Fruit fly (Drosophila melanogaster) whole organism, embryonic: Measurements from ENCODE around the gene CG12766.

Experiments
- Blimp-1 ChIP-seq: fragments of 200-800 bp; sonication (Bioruptor generic); optimal IDR thresholded peaks from 3 replicates; lab custom pipeline; 2018; ENCODE audit warnings: missing biosample characterization, missing genetic modification characterization, mild to moderate bottlenecking, moderate library complexity, missing genetic modification reagents
- Bteb2 ChIP-seq: fragments of 200-800 bp; sonication (Bioruptor generic); optimal IDR thresholded peaks from 2 replicates; lab custom pipeline; 2016; ENCODE audit warnings: missing biosample characterization, missing genetic modification characterization
- CG10431 ChIP-seq: fragments of 200-800 bp; sonication (Bioruptor generic); optimal IDR thresholded peaks from 3 replicates; lab custom pipeline; 2018; ENCODE audit warnings: missing biosample characterization, mild to moderate bottlenecking, missing genetic modification characterization
- CG10654 ChIP-seq: fragments of 200-800 bp; sonication (Bioruptor generic); optimal IDR thresholded peaks from 2 replicates; lab custom pipeline; 2016; ENCODE audit warnings: missing biosample characterization, missing genetic modification characterization
- CG10979 ChIP-seq: fragments of 200-800 bp; sonication (Bioruptor generic); optimal IDR thresholded peaks from 2 replicates; lab custom pipeline; 2018; ENCODE audit warnings: missing biosample characterization, mild to moderate bottlenecking, missing genetic modification characterization, moderate library complexity
- CG11398 ChIP-seq: fragments of 200-800 bp; sonication (Bioruptor generic); optimal IDR thresholded peaks from 2 replicates; lab custom pipeline; 2016; ENCODE audit warnings: missing biosample characterization, missing genetic modification characterization
- CG12659 ChIP-seq: fragments of 200-800 bp; sonication (Bioruptor generic); optimal IDR thresholded peaks from 3 replicates; lab custom pipeline; 2017; ENCODE audit warnings: mild to moderate bottlenecking, missing biosample characterization, missing genetic modification reagents, missing genetic modification characterization
- CG13123 ChIP-seq: fragments of 200-800 bp; sonication (Bioruptor generic); optimal IDR thresholded peaks from 2 replicates; lab custom pipeline; 2016; ENCODE audit warnings: missing biosample characterization, missing genetic modification characterization
- CG13624 ChIP-seq: fragments of 200-800 bp; sonication (Bioruptor generic); optimal IDR thresholded peaks from 2 replicates; lab custom pipeline; 2016; ENCODE audit warnings: missing biosample characterization, missing genetic modification characterization
- CG15514 ChIP-seq: fragments of 200-800 bp; sonication (Bioruptor generic); optimal IDR thresholded peaks from 3 replicates; lab custom pipeline; 2017; ENCODE audit warnings: missing biosample characterization, missing genetic modification characterization, mild to moderate bottlenecking, moderate library complexity, missing genetic modification reagents
- CG17328 ChIP-seq: fragments of 200-800 bp; sonication (Bioruptor generic); IDR thresholded peaks from 2 replicates; pipeline ENCODE4 v1.3.6; 2022; ENCODE audit warnings: missing biosample characterization, missing genetic modification characterization
- CG17829 ChIP-seq: fragments of 200-800 bp; optimal IDR thresholded peaks from 2 replicates; lab custom pipeline; 2019; ENCODE audit warnings: missing biosample characterization, mild to moderate bottlenecking, missing genetic modification characterization, moderate library complexity
- CG1792 ChIP-seq: fragments of 200-800 bp; sonication (Bioruptor generic); optimal IDR thresholded peaks from 2 replicates; lab custom pipeline; 2016; ENCODE audit warnings: missing biosample characterization, missing genetic modification characterization
- CG31441 ChIP-seq: fragments of 200-800 bp; sonication (Bioruptor generic); IDR thresholded peaks from 2 replicates; pipeline ENCODE4 v1.3.6; 2022; ENCODE audit warnings: missing biosample characterization, missing genetic modification characterization
- CG3726 ChIP-seq: fragments of 200-800 bp; sonication (Bioruptor generic); IDR thresholded peaks from 3 replicates; pipeline ENCODE4, ENCODE4 v1.3.6; 2022; ENCODE audit warnings: missing biosample characterization, missing genetic modification characterization
- CG6254 ChIP-seq: fragments of 200-800 bp; sonication (Bioruptor generic); optimal IDR thresholded peaks from 3 replicates; lab custom pipeline; 2017; ENCODE audit warnings: mild to moderate bottlenecking, missing biosample characterization, missing genetic modification reagents, missing genetic modification characterization
- CG7556 ChIP-seq: fragments of 200-800 bp; sonication (Bioruptor generic); optimal IDR thresholded peaks from 2 replicates; lab custom pipeline; 2017; ENCODE audit warnings: missing biosample characterization, mild to moderate bottlenecking, missing genetic modification characterization
- CG9817 ChIP-seq: fragments of 200-800 bp; sonication (Bioruptor generic); optimal IDR thresholded peaks from 2 replicates; lab custom pipeline; 2018; ENCODE audit warnings: missing biosample characterization, mild to moderate bottlenecking, missing genetic modification characterization, moderate library complexity
- Dip3 ChIP-seq: fragments of 200-800 bp; sonication (Bioruptor generic); optimal IDR thresholded peaks from 3 replicates; lab custom pipeline; 2016; ENCODE audit warnings: missing biosample characterization, missing genetic modification characterization
- ERR ChIP-seq: fragments of 200-800 bp; sonication (Bioruptor generic); optimal IDR thresholded peaks from 2 replicates; lab custom pipeline; 2016; ENCODE audit warnings: missing biosample characterization, missing genetic modification characterization
- Fer1 ChIP-seq: fragments of 200-800 bp; sonication (Bioruptor generic); optimal IDR thresholded peaks from 2 replicates; lab custom pipeline; 2017; ENCODE audit warnings: missing biosample characterization, mild to moderate bottlenecking, missing genetic modification characterization
- H2.0 ChIP-seq: fragments of 200-800 bp; sonication (Bioruptor generic); IDR thresholded peaks from 2 replicates; pipeline ENCODE4 v1.3.6; 2022; ENCODE audit warnings: missing biosample characterization, missing genetic modification characterization
- HLH3B ChIP-seq: fragments of 200-800 bp; sonication (Bioruptor generic); IDR thresholded peaks from 2 replicates; pipeline ENCODE4 v1.3.6; 2022; ENCODE audit warnings: missing biosample characterization, missing genetic modification characterization
- HLH4C ChIP-seq: fragments of 200-800 bp; sonication (Bioruptor generic); IDR thresholded peaks from 3 replicates; pipeline ENCODE4 v1.3.6; 2022; ENCODE audit warnings: missing biosample characterization, missing genetic modification characterization; ENCODE audit not compliant: partially characterized antibody
- Hand ChIP-seq: fragments of 200-800 bp; sonication (Bioruptor generic); optimal IDR thresholded peaks from 2 replicates; lab custom pipeline; 2017; ENCODE audit warnings: mild to moderate bottlenecking, missing biosample characterization, missing genetic modification reagents, missing genetic modification characterization
- HmgD ChIP-seq: fragments of 200-800 bp; sonication (Bioruptor generic); optimal IDR thresholded peaks from 3 replicates; lab custom pipeline; 2016; ENCODE audit warnings: missing biosample characterization, missing genetic modification characterization
- Hmr ChIP-seq: fragments of 200-800 bp; sonication (Bioruptor generic); optimal IDR thresholded peaks from 3 replicates; lab custom pipeline; 2017; ENCODE audit warnings: mild to moderate bottlenecking, missing biosample characterization, missing genetic modification reagents, missing genetic modification characterization
- Hr3 ChIP-seq: fragments of 200-800 bp; sonication (Bioruptor generic); optimal IDR thresholded peaks from 3 replicates; lab custom pipeline; 2016; ENCODE audit warnings: missing biosample characterization, missing genetic modification characterization
- Nf-YB ChIP-seq: fragments of 200-800 bp; sonication (Bioruptor generic); optimal IDR thresholded peaks from 3 replicates; lab custom pipeline; 2019; ENCODE audit warnings: missing biosample characterization, mild to moderate bottlenecking, missing genetic modification characterization, moderate library complexity
- Sry-δ ChIP-seq: fragments of 200-800 bp; sonication (Bioruptor generic); optimal IDR thresholded peaks from 2 replicates; lab custom pipeline; 2016; ENCODE audit warnings: missing biosample characterization, missing genetic modification characterization
- TFAM ChIP-seq: fragments of 200-800 bp; sonication (Bioruptor generic); optimal IDR thresholded peaks from 2 replicates; lab custom pipeline; 2017; ENCODE audit warnings: missing biosample characterization, missing genetic modification characterization, inconsistent platforms
- Taf1 ChIP-seq: fragments of 200-800 bp; sonication (Bioruptor generic); IDR thresholded peaks from 2 replicates; pipeline ENCODE4 v1.3.6; 2022; ENCODE audit warnings: missing biosample characterization, missing genetic modification characterization
- ac ChIP-seq: fragments of 200-800 bp; sonication (Bioruptor generic); optimal IDR thresholded peaks from 3 replicates; lab custom pipeline; 2017; ENCODE audit warnings: missing biosample characterization, mild to moderate bottlenecking, missing genetic modification characterization
- aop ChIP-seq: fragments of 200-800 bp; sonication (Bioruptor generic); IDR thresholded peaks from 2 replicates; pipeline ENCODE4 v1.3.6; 2022; ENCODE audit warnings: missing biosample characterization, missing genetic modification characterization
- ara ChIP-seq: fragments of 200-800 bp; sonication (Bioruptor generic); IDR thresholded peaks from 2 replicates; pipeline ENCODE4 v1.3.6; 2022; ENCODE audit warnings: missing biosample characterization, missing genetic modification characterization
- caup ChIP-seq: fragments of 200-800 bp; sonication (Bioruptor generic); optimal IDR thresholded peaks from 3 replicates; lab custom pipeline; 2017; ENCODE audit warnings: missing biosample characterization, mild to moderate bottlenecking, missing genetic modification characterization, moderate library complexity; ENCODE audit not compliant: severe bottlenecking
- crp ChIP-seq, 2 experiments: fragments of 200-800 bp; sonication (Bioruptor generic); optimal IDR thresholded peaks; 2 replicates in 1 of 2; 3 replicates in 1 of 2; lab custom pipeline; 2017; ENCODE audit warnings: missing biosample characterization in 2 of 2, missing genetic modification characterization in 2 of 2, mild to moderate bottlenecking in 1 of 2, moderate library complexity in 1 of 2
- dati ChIP-seq: fragments of 200-800 bp; sonication (Bioruptor generic); IDR thresholded peaks from 2 replicates; pipeline ENCODE4 v1.3.6; 2022; ENCODE audit warnings: missing biosample characterization, missing genetic modification characterization
- jing ChIP-seq: fragments of 200-800 bp; sonication (Bioruptor generic); optimal IDR thresholded peaks from 2 replicates; lab custom pipeline; 2018; ENCODE audit warnings: missing biosample characterization, mild to moderate bottlenecking, missing genetic modification characterization
- kay ChIP-seq: fragments of 200-800 bp; sonication (Bioruptor generic); optimal IDR thresholded peaks from 2 replicates; lab custom pipeline; 2016; ENCODE audit warnings: missing biosample characterization, missing genetic modification characterization
- lola ChIP-seq, 3 experiments: fragments of >200 bp in 2 of 3; fragments of 200-800 bp in 1 of 3; sonication (Bioruptor generic) in 1 of 3; optimal IDR thresholded peaks; 2 replicates each; lab custom pipeline; 2017 to 2019; ENCODE audit warnings: missing biosample characterization in 3 of 3, missing genetic modification characterization in 3 of 3, mild to moderate bottlenecking in 1 of 3, moderate library complexity in 1 of 3
- nau ChIP-seq: fragments of 200-800 bp; sonication (Bioruptor generic); optimal IDR thresholded peaks from 3 replicates; lab custom pipeline; 2017; ENCODE audit warnings: missing biosample characterization, mild to moderate bottlenecking, missing genetic modification characterization, missing genetic modification reagents
- oc ChIP-seq: fragments of 200-800 bp; sonication (Bioruptor generic); optimal IDR thresholded peaks from 2 replicates; lab custom pipeline; 2018; ENCODE audit warnings: missing biosample characterization, mild to moderate bottlenecking, missing genetic modification characterization, moderate library complexity
- pb ChIP-seq: fragments of 200-800 bp; sonication (Bioruptor generic); optimal IDR thresholded peaks from 3 replicates; lab custom pipeline; 2016; ENCODE audit warnings: missing biosample characterization, missing genetic modification characterization
- ranshi ChIP-seq: fragments of 200-800 bp; sonication (Bioruptor generic); IDR thresholded peaks from 2 replicates; pipeline ENCODE4 v1.3.6; 2022; ENCODE audit warnings: missing biosample characterization, missing genetic modification characterization
- slp2 ChIP-seq: fragments of 200-800 bp; sonication (Bioruptor generic); optimal IDR thresholded peaks from 2 replicates; lab custom pipeline; 2016; ENCODE audit warnings: missing biosample characterization, missing genetic modification characterization
- sqz ChIP-seq: fragments of 200-800 bp; sonication (Bioruptor generic); optimal IDR thresholded peaks from 3 replicates; lab custom pipeline; 2018; ENCODE audit warnings: missing biosample characterization, mild to moderate bottlenecking, missing genetic modification characterization
- trh ChIP-seq: fragments of 200-800 bp; sonication (Bioruptor generic); optimal IDR thresholded peaks from 2 replicates; lab custom pipeline; 2016; ENCODE audit warnings: missing biosample characterization, missing genetic modification characterization
- tx ChIP-seq: fragments of 200-800 bp; sonication (Bioruptor generic); optimal IDR thresholded peaks from 2 replicates; lab custom pipeline; 2016; ENCODE audit warnings: missing biosample characterization, missing genetic modification characterization
- unc-4 ChIP-seq: fragments of 200-800 bp; sonication (Bioruptor generic); IDR thresholded peaks from 2 replicates; pipeline ENCODE4 v1.3.6; 2022; ENCODE audit warnings: missing biosample characterization, missing genetic modification characterization; ENCODE audit not compliant: partially characterized antibody

CG12766 gene

DNA sequence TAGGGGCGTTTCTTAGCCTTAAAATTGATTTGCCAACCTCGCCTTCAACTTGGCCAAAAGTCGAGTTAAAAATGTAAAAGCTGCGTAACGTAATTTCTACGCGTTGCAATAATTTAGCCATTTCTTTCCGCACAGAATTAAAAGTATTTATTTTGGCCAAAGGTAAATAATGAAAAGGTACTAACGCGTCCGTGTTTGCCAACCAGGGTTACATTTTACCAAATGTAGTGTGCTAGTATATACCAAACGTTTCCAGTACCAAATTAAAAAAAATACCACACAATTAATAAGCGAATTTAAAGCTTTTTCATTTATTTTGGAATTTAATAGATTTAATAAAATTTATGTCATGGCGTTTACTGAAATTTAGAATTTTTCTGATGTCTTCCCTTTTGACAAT lies 40.9 kb downstream of the CG12766 start, which contains the start of gene Ccz1 (continued):
- peak; percentile 52 for TF ChIP-seq Bteb2 (GFP tag; lab: Kevin White, UChicago)
- TF ChIP-seq Fer1 (GFP tag; lab: Kevin White, UChicago), result peak; percentile 54
- TF ChIP-seq Hand (GFP tag; lab: Kevin White, UChicago), result no peak
- TF ChIP-seq crp (GFP tag; optimal IDR thresholded peaks at IDR 0.05; lab: Kevin White, UChicago), result peak in 1 of 2 experiments; percentile 32
- peak; percentile 6 for TF ChIP-seq jing (GFP tag; lab: Kevin White, UChicago)
- peak; percentile 64 for TF ChIP-seq CG13624 (GFP tag; lab: Kevin White, UChicago)
- TF ChIP-seq Dip3 (GFP tag; lab: Kevin White, UChicago), result peak; percentile 56
- peak; percentile 57 for TF ChIP-seq Hr3 (GFP tag; lab: Kevin White, UChicago)
- TF ChIP-seq CG10654 (GFP tag; lab: Kevin White, UChicago), result peak; percentile 68
- peak; percentile 93 for TF ChIP-seq CG12659 (GFP tag; lab: Kevin White, UChicago)
- peak; percentile 51 for TF ChIP-seq slp2 (GFP tag; lab: Kevin White, UChicago)
- TF ChIP-seq tx (GFP tag; lab: Kevin White, UChicago), result peak; percentile 76
- TF ChIP-seq Blimp-1 (GFP tag; lab: Kevin White, UChicago), result peak; percentile 57
- no peak for TF ChIP-seq HLH4C (GFP tag; lab: Robert Waterston, UW)
- peak; percentile 57 for TF ChIP-seq oc (tag; lab: Kevin White, UChicago)
- TF ChIP-seq CG15514 (GFP tag; lab: Kevin White, UChicago), result peak; percentile 58
- TF ChIP-seq ERR (GFP tag; lab: Kevin White, UChicago), result peak; percentile 62
- peak; percentile 58 for TF ChIP-seq CG17829
- peak; percentile 66 for TF ChIP-seq caup (GFP tag; lab: Kevin White, UChicago)
- TF ChIP-seq CG10979 (tag; lab: Kevin White, UChicago), result peak; percentile 20
- no peak for TF ChIP-seq CG31441 (GFP tag; lab: Robert Waterston, UW)
- TF ChIP-seq CG3726 (GFP tag; lab: Robert Waterston, UW), result no peak
- no peak for TF ChIP-seq CG17328 (GFP tag; lab: Robert Waterston, UW)
- no peak for TF ChIP-seq CG6254 (GFP tag; lab: Kevin White, UChicago)
- TF ChIP-seq CG11398 (GFP tag; lab: Kevin White, UChicago), result peak; percentile 81
- peak; percentile 64 for TF ChIP-seq HmgD (GFP tag; lab: Kevin White, UChicago)
- no peak for TF ChIP-seq H2.0 (GFP tag; lab: Robert Waterston, UW)
- peak; percentile 52 for TF ChIP-seq CG9817
- TF ChIP-seq aop, result no peak
- TF ChIP-seq HLH3B (GFP tag; lab: Robert Waterston, UW), result no peak
- TF ChIP-seq CG7556, result peak; percentile 44
- peak; percentile 56 for TF ChIP-seq sqz
- TF ChIP-seq Sry-δ (GFP tag; lab: Kevin White, UChicago), result peak; percentile 52
- peak; percentile 7 for TF ChIP-seq ac (GFP tag; lab: Kevin White, UChicago)
- peak; percentile 76 for TF ChIP-seq kay
- TF ChIP-seq trh (GFP tag; lab: Kevin White, UChicago), result peak; percentile 63
- peak; percentile 60 for TF ChIP-seq CG1792
- TF ChIP-seq lola (GFP tag; optimal IDR thresholded peaks at IDR 0.05; lab: Kevin White, UChicago), result peak in 1 of 3 experiments; percentile 50
- peak; percentile 84 for TF ChIP-seq Hmr (GFP tag; lab: Kevin White, UChicago)
- no peak for TF ChIP-seq dati (GFP tag; lab: Robert Waterston, UW)
- no peak for TF ChIP-seq unc-4
- peak; percentile 9 for TF ChIP-seq TFAM (GFP tag; lab: Kevin White, UChicago)
- peak; percentile 38 for TF ChIP-seq CG10431 (GFP tag; lab: Kevin White, UChicago)
- TF ChIP-seq ara (GFP tag; lab: Robert Waterston, UW), result no peak
- peak; percentile 25 for TF ChIP-seq Nf-YB (GFP tag; lab: Kevin White, UChicago)
- TF ChIP-seq Taf1, result no peak
- TF ChIP-seq ranshi, result no peak
- peak; percentile 82 for TF ChIP-seq CG13123 (GFP tag; lab: Kevin White, UChicago)
- peak; percentile 71 for TF ChIP-seq nau (GFP tag; lab: Kevin White, UChicago)
- TF ChIP-seq pb, result no peak
